Worm (Caenorhabditis elegans) whole organism, early embryonic: Measurements from ENCODE around the gene C08E8.3.

Experiments used
- B0310.2 ChIP-seq: sonication (generic microtip); optimal IDR thresholded peaks from 2 replicates; lab custom pipeline; 2016; ENCODE audit warnings: mild to moderate bottlenecking, missing genetic modification characterization, missing compliant biosample characterization
- aly-1 ChIP-seq: sonication (generic microtip); optimal IDR thresholded peaks from 2 replicates; lab custom pipeline; 2016; ENCODE audit warnings: missing genetic modification characterization, missing compliant biosample characterization
- sea-1 ChIP-seq: fragments of 200-800 bp; sonication (Bioruptor generic); conservative IDR thresholded peaks from 2 replicates; pipeline ENCODE4 v1.3.6; 2022; ENCODE audit warnings: missing genetic modification characterization, missing compliant biosample characterization
- tra-4 ChIP-seq: sonication (generic microtip); optimal IDR thresholded peaks from 2 replicates; lab custom pipeline; 2017; ENCODE audit warnings: missing genetic modification characterization, missing compliant biosample characterization

ce11 chrV:18364558-18364957, 14.6 kb downstream of the C08E8.3 start, which contains the start of gene C08E8.9:
- no peak for TF ChIP-seq aly-1 (tag; lab: Kevin White, UChicago)
- no peak for TF ChIP-seq tra-4
- TF ChIP-seq B0310.2: no peak
- TF ChIP-seq sea-1 (GFP tag; lab: Robert Waterston, UW): no peak
